Worm (Caenorhabditis elegans) whole organism, L3 larva: ENCODE results near the gene K08F9.4.

Source experiments
- ceh-82 ChIP-seq: fragments of 150-350 bp; optimal IDR thresholded peaks from 2 replicates; lab custom pipeline; 2014; ENCODE audit warnings: missing biosample characterization, missing genetic modification characterization
- mdl-1 ChIP-seq: fragments of 150-350 bp; optimal IDR thresholded peaks from 2 replicates; lab custom pipeline; 2014; ENCODE audit warnings: missing biosample characterization, missing genetic modification characterization
- pha-4 ChIP-seq: fragments of 150-350 bp; optimal IDR thresholded peaks from 2 replicates; lab custom pipeline; 2014; ENCODE audit warnings: missing biosample characterization, missing genetic modification reagents, missing genetic modification characterization
- pqm-1 ChIP-seq: fragments of 150-350 bp; optimal IDR thresholded peaks from 2 replicates; lab custom pipeline; 2017; ENCODE audit warnings: missing biosample characterization, missing genetic modification characterization, inconsistent platforms
- unc-62 ChIP-seq: fragments of 150-350 bp; sonication (generic microtip); optimal IDR thresholded peaks from 4 replicates; lab custom pipeline; 2014; ENCODE audit warnings: missing biosample characterization, missing genetic modification reagents, missing genetic modification characterization
- zag-1 ChIP-seq: fragments of 150-350 bp; optimal IDR thresholded peaks from 2 replicates; lab custom pipeline; 2014; ENCODE audit warnings: missing biosample characterization, missing genetic modification characterization

ce11 chrV:15094749-15095148, 49.1 kb upstream of the K08F9.4 start, which contains the start of gene srx-78:
- TF ChIP-seq ceh-82 (no peak), pqm-1 (tag; lab: Kevin White, UChicago) (no peak), zag-1 (tag; lab: Kevin White, UChicago) (no peak), unc-62 (GFP tag; lab: Kevin White, UChicago) (no peak), mdl-1 (no peak), pha-4 (tag; lab: Kevin White, UChicago) (no peak)
